Fruit fly (Drosophila melanogaster) S2 (cell line): ENCODE data around the gene CG17032.

Experiments
- CG8478 ChIP-seq: fragments of >200 bp; optimal IDR thresholded peaks from 2 replicates; lab custom pipeline; 2018
- CTCF ChIP-seq, 2 experiments: fragments of >200 bp; optimal IDR thresholded peaks; 2 replicates each; lab custom pipeline; 2018

The CG17032 gene

dm6 chr3L:15974166-15974565, 15.5 kb downstream of the CG17032 start:
- TF ChIP-seq CG8478 (lab: Kevin White, UChicago) (no peak), CTCF (optimal IDR thresholded peaks at IDR 0.05; lab: Kevin White, UChicago) (no peak)

dm6 chr3L:15975068-15975467, 16.4 kb downstream of the CG17032 start, which contains the start of gene CG17026:
Gene CG17026, plus strand, starts transcription at chr3L:15975368.
- TF ChIP-seq CTCF (optimal IDR thresholded peaks at IDR 0.05; lab: Kevin White, UChicago): no peak
- TF ChIP-seq CG8478 (lab: Kevin White, UChicago): no peak

- TF ChIP-seq CTCF (optimal IDR thresholded peaks at IDR 0.05; lab: Kevin White, UChicago) (no peak), CG8478 (lab: Kevin White, UChicago) (no peak)
These were observed 18.1 kb downstream of the CG17032 start, which contains the start of gene CG17029 for dm6 chr3L:15976758-15977157. Gene CG17029, plus strand, starts transcription at chr3L:15976870.

- TF ChIP-seq CG8478 (lab: Kevin White, UChicago) (no peak), CTCF (optimal IDR thresholded peaks at IDR 0.05; lab: Kevin White, UChicago) (no peak)
These were observed 18.9 kb downstream of the CG17032 start for dm6 chr3L:15977565-15977964.

- TF ChIP-seq CTCF (optimal IDR thresholded peaks at IDR 0.05; lab: Kevin White, UChicago): no peak
- no peak for TF ChIP-seq CG8478 (lab: Kevin White, UChicago)
These were observed 19.6 kb downstream of the CG17032 start, which contains the start of gene CG17028 for dm6 chr3L:15978224-15978623. Gene CG17028, plus strand, starts transcription at chr3L:15978524.

dm6 chr3L:15979240-15979639, 20.6 kb downstream of the CG17032 start:
- TF ChIP-seq CTCF (optimal IDR thresholded peaks at IDR 0.05; lab: Kevin White, UChicago): no peak
- no peak for TF ChIP-seq CG8478 (lab: Kevin White, UChicago)

dm6 chr3L:15979912-15980311, 21.3 kb downstream of the CG17032 start, which contains the start of gene CG17027:
Gene CG17027, plus strand, starts transcription at chr3L:15980100.
- TF ChIP-seq CG8478 (lab: Kevin White, UChicago) (no peak), CTCF (optimal IDR thresholded peaks at IDR 0.05; lab: Kevin White, UChicago) (no peak)

dm6 chr3L:15981403-15981802, 22.8 kb downstream of the CG17032 start:
- no peak for TF ChIP-seq CG8478 (lab: Kevin White, UChicago)
- no peak for TF ChIP-seq CTCF (optimal IDR thresholded peaks at IDR 0.05; lab: Kevin White, UChicago)

- TF ChIP-seq CG8478 (lab: Kevin White, UChicago): no peak
- no peak for TF ChIP-seq CTCF (optimal IDR thresholded peaks at IDR 0.05; lab: Kevin White, UChicago)
These were observed 23.5 kb downstream of the CG17032 start for dm6 chr3L:15982148-15982547.

- TF ChIP-seq CTCF (optimal IDR thresholded peaks at IDR 0.05; lab: Kevin White, UChicago) (no peak), CG8478 (lab: Kevin White, UChicago) (no peak)
These were observed 24.3 kb downstream of the CG17032 start, which contains the start of the genes brm and Arl1 for dm6 chr3L:15982783-15983432. Gene brm, minus strand, starts transcription at chr3L:15982869. Gene Arl1, plus strand, starts transcription at chr3L:15983135.

- TF ChIP-seq CTCF (optimal IDR thresholded peaks at IDR 0.05; lab: Kevin White, UChicago) (no peak), CG8478 (lab: Kevin White, UChicago) (no peak)
These were observed 29.0 kb downstream of the CG17032 start, which contains the start of gene PolD1 for dm6 chr3L:15987635-15988034. Gene PolD1, minus strand, starts transcription at chr3L:15987815.

- TF ChIP-seq CG8478 (lab: Kevin White, UChicago): no peak
- TF ChIP-seq CTCF (optimal IDR thresholded peaks at IDR 0.05; lab: Kevin White, UChicago): peak in 1 of 2 experiments; percentile 32
These were observed 29.4 kb downstream of the CG17032 start, which contains the start of gene Hip14 for dm6 chr3L:15988039-15988546. Gene Hip14, plus strand, starts transcription at chr3L:15988236.

dm6 chr3L:15996019-15996418, 37.4 kb downstream of the CG17032 start:
- no peak for TF ChIP-seq CTCF (optimal IDR thresholded peaks at IDR 0.05; lab: Kevin White, UChicago)
- no peak for TF ChIP-seq CG8478 (lab: Kevin White, UChicago)

- no peak for TF ChIP-seq CTCF (optimal IDR thresholded peaks at IDR 0.05; lab: Kevin White, UChicago)
- TF ChIP-seq CG8478 (lab: Kevin White, UChicago): no peak
These were observed 39.6 kb downstream of the CG17032 start for dm6 chr3L:15998217-15998616.

- no peak for TF ChIP-seq CTCF (optimal IDR thresholded peaks at IDR 0.05; lab: Kevin White, UChicago)
- TF ChIP-seq CG8478 (lab: Kevin White, UChicago): no peak
These were observed 40.8 kb downstream of the CG17032 start for dm6 chr3L:15999358-16000005.
